Worm (Caenorhabditis elegans): ENCODE results near the gene str-236.

Gene str-236

DNA sequence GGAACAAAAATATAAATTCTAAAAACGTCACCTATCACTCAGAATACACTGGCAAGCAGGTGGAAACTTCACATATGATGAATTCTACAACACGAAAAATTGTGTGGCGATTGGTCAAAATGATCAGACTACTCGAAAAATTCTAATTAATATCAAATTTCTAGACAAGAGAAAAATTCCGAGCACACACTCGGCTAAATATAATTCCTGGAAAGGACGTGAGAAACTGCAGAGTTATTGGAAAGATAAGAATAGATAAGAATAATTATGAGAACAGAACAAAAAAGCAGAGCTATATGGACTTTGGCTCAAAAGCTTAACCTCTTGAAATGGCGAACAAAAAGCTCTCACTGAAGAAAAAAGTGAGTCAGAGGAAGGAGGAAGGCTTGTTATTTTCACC, 40.6 kb downstream of the str-236 start:
- TF ChIP-seq ceh-100 (GFP tag; IDR thresholded peaks at IDR 0.05), result no peak
- no peak for TF ChIP-seq ama-1 (optimal IDR thresholded peaks at IDR 0.05)
- TF ChIP-seq ama-1 (GFP tag; optimal IDR thresholded peaks at IDR 0.05), result no peak
- TF ChIP-seq bed-2 (GFP tag; IDR thresholded peaks at IDR 0.05), result no peak
- TF ChIP-seq tbp1 (GFP tag; optimal IDR thresholded peaks at IDR 0.05), result no peak
- no peak for TF ChIP-seq cebp-2 (GFP tag; IDR thresholded peaks at IDR 0.05)
- no peak for TF ChIP-seq hrde-1 (tag; optimal IDR thresholded peaks at IDR 0.05; ENCODE audit: borderline replicate concordance)
- no peak for TF ChIP-seq F52B5.7 (tag; optimal IDR thresholded peaks at IDR 0.05)
- no peak for TF ChIP-seq unc-62 (GFP tag; optimal IDR thresholded peaks at IDR 0.05)
- no peak for TF ChIP-seq lin-35 (GFP tag; optimal IDR thresholded peaks at IDR 0.05)
- no peak for TF ChIP-seq dox-1 (GFP tag; IDR thresholded peaks at IDR 0.05)
- no peak for TF ChIP-seq nfya-1 (tag; optimal IDR thresholded peaks at IDR 0.05; ENCODE audit: borderline replicate concordance, insufficient read depth)
- TF ChIP-seq attf-6 (GFP tag; IDR thresholded peaks at IDR 0.05), result no peak
- no peak for TF ChIP-seq C17E4.6 (GFP tag; IDR thresholded peaks at IDR 0.05)
- no peak for TF ChIP-seq nfya-2 (GFP tag; IDR thresholded peaks at IDR 0.05)
- no peak for TF ChIP-seq madf-10 (tag; optimal IDR thresholded peaks at IDR 0.05)
- TF ChIP-seq nhr-27 (tag; optimal IDR thresholded peaks at IDR 0.05), result no peak
- TF ChIP-seq mel-28 (tag; optimal IDR thresholded peaks at IDR 0.05; ENCODE audit: borderline replicate concordance), result no peak
- TF ChIP-seq aptf-2 (GFP tag; conservative IDR thresholded peaks at IDR 0.05), result no peak
- no peak for TF ChIP-seq rpc-1 (optimal IDR thresholded peaks at IDR 0.05)
- TF ChIP-seq rpc-1 (tag; optimal IDR thresholded peaks at IDR 0.05), result no peak
- TF ChIP-seq lsy-27 (tag; optimal IDR thresholded peaks at IDR 0.05; ENCODE audit: borderline replicate concordance, insufficient read depth), result no peak

- TF ChIP-seq atf-7 (tag; optimal IDR thresholded peaks at IDR 0.05) (no peak), hrde-1 (tag; optimal IDR thresholded peaks at IDR 0.05; ENCODE audit: borderline replicate concordance) (no peak), ZK185.1 (tag; optimal IDR thresholded peaks at IDR 0.05; ENCODE audit: poor library complexity, severe bottlenecking) (no peak), snpc-4 (GFP tag; optimal IDR thresholded peaks at IDR 0.05) (no peak), snpc-4 (tag; optimal IDR thresholded peaks at IDR 0.05) (no peak), ceh-91 (GFP tag; IDR thresholded peaks at IDR 0.05) (no peak), dpff-1 (tag; optimal IDR thresholded peaks at IDR 0.05) (no peak), F33H1.4 (GFP tag; IDR thresholded peaks at IDR 0.05) (no peak), ztf-3 (GFP tag; optimal IDR thresholded peaks at IDR 0.05) (no peak), chd-7 (tag; optimal IDR thresholded peaks at IDR 0.05) (no peak), let-526 (GFP tag; IDR thresholded peaks at IDR 0.05) (no peak), hlh-26 (GFP tag; conservative IDR thresholded peaks at IDR 0.05) (no peak), lsy-27 (tag; optimal IDR thresholded peaks at IDR 0.05; ENCODE audit: borderline replicate concordance, insufficient read depth) (no peak), F52B5.7 (tag; optimal IDR thresholded peaks at IDR 0.05) (no peak), nfyb-1 (GFP tag; IDR thresholded peaks at IDR 0.05) (no peak), Y56A3A.18 (GFP tag; IDR thresholded peaks at IDR 0.05) (no peak), egl-44 (GFP tag; IDR thresholded peaks at IDR 0.05) (no peak), xnd-1 (tag; optimal IDR thresholded peaks at IDR 0.05) (no peak), sdz-38 (tag; optimal IDR thresholded peaks at IDR 0.05) (no peak), athp-1 (tag; optimal IDR thresholded peaks at IDR 0.05) (no peak)
Observed at ce11 chrV:1486031-1486430, 41.9 kb downstream of the str-236 start.

- TF ChIP-seq bed-2 (GFP tag; IDR thresholded peaks at IDR 0.05) (no peak), chd-7 (tag; optimal IDR thresholded peaks at IDR 0.05) (no peak), ceh-91 (GFP tag; IDR thresholded peaks at IDR 0.05) (no peak), hmg-20 (GFP tag; IDR thresholded peaks at IDR 0.05) (no peak), F37B4.10 (GFP tag; IDR thresholded peaks at IDR 0.05) (no peak)
Observed at ce11 chrV:1481742-1482141, 46.1 kb downstream of the str-236 start, which contains the start of gene C38C3.4. C38C3.4 (plus strand) TSS chrV:1482042.
